Worm (Caenorhabditis elegans) whole organism, L2 larva: ENCODE results near the gene dpf-1.
A peak's percentile ranks its signal among the peaks of the same experiment; 100 is the strongest.

Experiments
- F13H6.1 ChIP-seq: sonication (generic microtip); optimal IDR thresholded peaks from 2 replicates; lab custom pipeline; 2016; ENCODE audit warnings: missing genetic modification characterization, missing compliant biosample characterization
- R02D3.7 ChIP-seq: fragments of 150-350 bp; optimal IDR thresholded peaks from 2 replicates; lab custom pipeline; 2014; ENCODE audit warnings: missing biosample characterization, missing genetic modification characterization
- Y55F3AM.14 ChIP-seq: fragments of 200-800 bp; sonication (Bioruptor generic); optimal IDR thresholded peaks from 2 replicates; lab custom pipeline; 2018; ENCODE audit warnings: mild to moderate bottlenecking, missing genetic modification characterization, missing compliant biosample characterization
- ZK546.5 ChIP-seq: sonication (generic microtip); optimal IDR thresholded peaks from 2 replicates; lab custom pipeline; 2017; ENCODE audit warnings: missing biosample characterization, missing genetic modification characterization
- alr-1 ChIP-seq: fragments of 150-350 bp; optimal IDR thresholded peaks from 2 replicates; lab custom pipeline; 2014; ENCODE audit warnings: missing biosample characterization, missing genetic modification characterization
- aly-2 ChIP-seq: fragments of 150-350 bp; optimal IDR thresholded peaks from 2 replicates; lab custom pipeline; 2014; ENCODE audit warnings: missing biosample characterization, missing genetic modification characterization
- ama-1 ChIP-seq: fragments of 150-350 bp; optimal IDR thresholded peaks from 2 replicates; lab custom pipeline; 2018; ENCODE audit warnings: inconsistent platforms
- blmp-1 ChIP-seq: sonication (generic microtip); optimal IDR thresholded peaks from 2 replicates; lab custom pipeline; 2017; ENCODE audit warnings: missing genetic modification characterization, mild to moderate bottlenecking, missing compliant biosample characterization, antibody characterized with exemption, moderate library complexity; ENCODE audit not compliant: insufficient read depth
- ceh-16 ChIP-seq: fragments of 150-350 bp; optimal IDR thresholded peaks from 2 replicates; lab custom pipeline; 2014; ENCODE audit warnings: missing biosample characterization, missing genetic modification characterization
- ceh-82 ChIP-seq: fragments of 150-350 bp; optimal IDR thresholded peaks from 2 replicates; lab custom pipeline; 2014; ENCODE audit warnings: missing biosample characterization, missing genetic modification characterization
- dmd-4 ChIP-seq: sonication (generic microtip); optimal IDR thresholded peaks from 2 replicates; lab custom pipeline; 2017; ENCODE audit warnings: missing biosample characterization, missing genetic modification characterization
- elt-1 ChIP-seq: fragments of 150-350 bp; optimal IDR thresholded peaks from 2 replicates; lab custom pipeline; 2014; ENCODE audit warnings: missing biosample characterization, missing genetic modification characterization
- elt-3 ChIP-seq: sonication (generic microtip); optimal IDR thresholded peaks from 2 replicates; lab custom pipeline; 2017; ENCODE audit warnings: missing biosample characterization, missing genetic modification characterization
- fos-1 ChIP-seq: fragments of 150-350 bp; optimal IDR thresholded peaks from 2 replicates; lab custom pipeline; 2014; ENCODE audit warnings: missing biosample characterization, missing genetic modification characterization
- gmeb-1 ChIP-seq: fragments of 150-350 bp; optimal IDR thresholded peaks from 2 replicates; lab custom pipeline; 2014; ENCODE audit warnings: missing biosample characterization, missing genetic modification characterization
- lin-11 ChIP-seq: fragments of 150-350 bp; sonication (generic microtip); optimal IDR thresholded peaks from 2 replicates; lab custom pipeline; 2014; ENCODE audit warnings: missing biosample characterization, missing genetic modification characterization, inconsistent platforms, mixed read lengths
- lin-39 ChIP-seq: fragments of 150-350 bp; optimal IDR thresholded peaks from 2 replicates; lab custom pipeline; 2014; ENCODE audit warnings: missing biosample characterization, missing genetic modification reagents, missing genetic modification characterization
- mab-5 ChIP-seq: fragments of 150-350 bp; optimal IDR thresholded peaks from 2 replicates; lab custom pipeline; 2014; ENCODE audit warnings: missing biosample characterization, missing genetic modification characterization
- mbf-1 ChIP-seq: sonication (generic microtip); optimal IDR thresholded peaks from 2 replicates; lab custom pipeline; 2017; ENCODE audit warnings: missing biosample characterization, missing genetic modification characterization
- mdl-1 ChIP-seq, 2 experiments: fragments of 150-350 bp in 1 of 2; sonication (generic microtip) in 1 of 2; optimal IDR thresholded peaks; 2 replicates each; lab custom pipeline; 2017; ENCODE audit warnings: missing biosample characterization in 2 of 2, missing genetic modification characterization in 2 of 2
- nhr-10 ChIP-seq: sonication (generic microtip); optimal IDR thresholded peaks from 2 replicates; lab custom pipeline; 2017; ENCODE audit warnings: missing biosample characterization, missing genetic modification characterization
- nhr-11 ChIP-seq: fragments of 150-350 bp; optimal IDR thresholded peaks from 2 replicates; lab custom pipeline; 2014; ENCODE audit warnings: missing biosample characterization, missing genetic modification characterization
- nhr-12 ChIP-seq: fragments of 150-350 bp; optimal IDR thresholded peaks from 2 replicates; lab custom pipeline; 2014; ENCODE audit warnings: missing biosample characterization, missing genetic modification characterization
- nhr-129 ChIP-seq: fragments of 150-350 bp; optimal IDR thresholded peaks from 2 replicates; lab custom pipeline; 2014; ENCODE audit warnings: missing biosample characterization, missing genetic modification characterization
- nhr-21 ChIP-seq: fragments of 150-350 bp; optimal IDR thresholded peaks from 2 replicates; lab custom pipeline; 2014; ENCODE audit warnings: missing biosample characterization, missing genetic modification characterization
- nhr-23 ChIP-seq: fragments of 150-350 bp; optimal IDR thresholded peaks from 2 replicates; lab custom pipeline; 2014; ENCODE audit warnings: missing biosample characterization, missing genetic modification reagents, missing genetic modification characterization
- nhr-237 ChIP-seq: fragments of 150-350 bp; optimal IDR thresholded peaks from 2 replicates; lab custom pipeline; 2014; ENCODE audit warnings: missing biosample characterization, missing genetic modification characterization
- nhr-25 ChIP-seq: fragments of 150-350 bp; sonication (generic microtip); optimal IDR thresholded peaks from 3 replicates; lab custom pipeline; 2014; ENCODE audit warnings: missing biosample characterization, missing genetic modification characterization
- nhr-77 ChIP-seq: fragments of 150-350 bp; optimal IDR thresholded peaks from 2 replicates; lab custom pipeline; 2014; ENCODE audit warnings: missing biosample characterization, missing genetic modification characterization
- peb-1 ChIP-seq: fragments of 150-350 bp; optimal IDR thresholded peaks from 2 replicates; lab custom pipeline; 2014; ENCODE audit warnings: missing biosample characterization, missing genetic modification characterization
- sma-3 ChIP-seq: sonication (generic microtip); optimal IDR thresholded peaks from 2 replicates; lab custom pipeline; 2016; ENCODE audit warnings: missing genetic modification reagents, missing genetic modification characterization, missing compliant biosample characterization
- sma-9 ChIP-seq, 2 experiments: fragments of 150-350 bp in 1 of 2; sonication (generic microtip) in 1 of 2; optimal IDR thresholded peaks; 2 replicates each; lab custom pipeline; 2014 to 2016; ENCODE audit warnings: missing genetic modification characterization in 2 of 2, mild to moderate bottlenecking in 1 of 2, missing biosample characterization in 1 of 2, missing compliant biosample characterization in 1 of 2, missing genetic modification reagents in 1 of 2, moderate library complexity in 1 of 2
- snpc-4 ChIP-seq: fragments of 150-350 bp; optimal IDR thresholded peaks from 2 replicates; lab custom pipeline; 2014; ENCODE audit warnings: missing biosample characterization, missing genetic modification characterization
- unc-39 ChIP-seq: fragments of 150-350 bp; optimal IDR thresholded peaks from 2 replicates; lab custom pipeline; 2014; ENCODE audit warnings: missing biosample characterization, missing genetic modification characterization
- unc-62 ChIP-seq: fragments of 150-350 bp; optimal IDR thresholded peaks from 2 replicates; lab custom pipeline; 2014; ENCODE audit warnings: missing biosample characterization, missing genetic modification reagents, missing genetic modification characterization
- ztf-1 ChIP-seq: fragments of 200-800 bp; sonication (Bioruptor generic); conservative IDR thresholded peaks from 2 replicates; pipeline ENCODE4 v1.3.6; 2022; ENCODE audit warnings: missing genetic modification characterization, missing compliant biosample characterization
- ztf-4 ChIP-seq: fragments of 150-350 bp; optimal IDR thresholded peaks from 2 replicates; lab custom pipeline; 2014; ENCODE audit warnings: missing biosample characterization, missing genetic modification characterization

The dpf-1 gene

ce11 chrV:15434647-15435046 is 36.5 kb upstream of the dpf-1 start:
- no peak for TF ChIP-seq ceh-16 (tag; lab: Kevin White, UChicago)
- peak; percentile 68 for TF ChIP-seq fos-1 (tag; lab: Kevin White, UChicago)

ce11 chrV:15436133-15436532 is 35.0 kb upstream of the dpf-1 start:
- TF ChIP-seq nhr-237 (tag; lab: Kevin White, UChicago) (no peak), fos-1 (tag; lab: Kevin White, UChicago) (peak; percentile 98), sma-9 (GFP tag; optimal IDR thresholded peaks at IDR 0.05; lab: Kevin White, UChicago) (peak; percentile 57), sma-9 (tag; optimal IDR thresholded peaks at IDR 0.05; lab: Kevin White, UChicago) (no peak)

- TF ChIP-seq lin-11 = no peak
- no peak for TF ChIP-seq unc-62
- TF ChIP-seq sma-3 = no peak
- TF ChIP-seq peb-1 (tag; lab: Kevin White, UChicago) = no peak
- TF ChIP-seq unc-39 (tag; lab: Kevin White, UChicago) = no peak
- no peak for TF ChIP-seq lin-39 (tag; lab: Kevin White, UChicago)
- TF ChIP-seq aly-2 = no peak
- no peak for TF ChIP-seq ZK546.5 (tag; lab: Kevin White, UChicago)
- TF ChIP-seq R02D3.7 (tag; lab: Kevin White, UChicago) = no peak
- no peak for TF ChIP-seq gmeb-1
- no peak for TF ChIP-seq ztf-1 (GFP tag; lab: Robert Waterston, UW)
- no peak for TF ChIP-seq nhr-11
- TF ChIP-seq ceh-82 (tag; lab: Kevin White, UChicago) = no peak
- no peak for TF ChIP-seq mbf-1 (tag; lab: Kevin White, UChicago)
- TF ChIP-seq mdl-1 (tag; optimal IDR thresholded peaks at IDR 0.05; lab: Kevin White, UChicago) = no peak
These were observed 28.7 kb upstream of the dpf-1 start for ce11 chrV:15442384-15442783.

ce11 chrV:15443708-15444107 is 27.4 kb upstream of the dpf-1 start, which contains the start of gene T26H5.10:
Gene T26H5.10 (minus strand): TSS chrV:15443808.
- TF ChIP-seq unc-39 (tag; lab: Kevin White, UChicago) = no peak
- TF ChIP-seq nhr-129 (tag; lab: Kevin White, UChicago) = no peak
- TF ChIP-seq lin-11 = no peak
- no peak for TF ChIP-seq nhr-25 (tag; lab: Kevin White, UChicago)
- no peak for TF ChIP-seq alr-1 (tag; lab: Kevin White, UChicago)
- TF ChIP-seq ztf-4 (tag; lab: Kevin White, UChicago) = no peak
- no peak for TF ChIP-seq ceh-82 (tag; lab: Kevin White, UChicago)
- no peak for TF ChIP-seq nhr-23 (tag; lab: Kevin White, UChicago)
- no peak for TF ChIP-seq elt-1
- no peak for TF ChIP-seq ceh-16 (tag; lab: Kevin White, UChicago)
- no peak for TF ChIP-seq unc-62
- TF ChIP-seq snpc-4 (tag; lab: Kevin White, UChicago) = no peak
- no peak for TF ChIP-seq nhr-77 (tag; lab: Kevin White, UChicago)
- no peak for TF ChIP-seq fos-1 (tag; lab: Kevin White, UChicago)

- TF ChIP-seq elt-1 = no peak
- no peak for TF ChIP-seq nhr-12
- no peak for TF ChIP-seq mdl-1 (tag; optimal IDR thresholded peaks at IDR 0.05; lab: Kevin White, UChicago)
- no peak for TF ChIP-seq ceh-82 (tag; lab: Kevin White, UChicago)
- no peak for TF ChIP-seq nhr-11
- no peak for TF ChIP-seq Y55F3AM.14 (GFP tag; lab: Kevin White, UChicago)
- no peak for TF ChIP-seq mab-5
- TF ChIP-seq nhr-129 (tag; lab: Kevin White, UChicago) = no peak
- TF ChIP-seq fos-1 (tag; lab: Kevin White, UChicago) = no peak
- no peak for TF ChIP-seq nhr-10 (tag; lab: Kevin White, UChicago)
- TF ChIP-seq dmd-4 (tag; lab: Kevin White, UChicago) = no peak
- no peak for TF ChIP-seq ztf-1 (GFP tag; lab: Robert Waterston, UW)
- no peak for TF ChIP-seq sma-3
- TF ChIP-seq blmp-1 = no peak
- no peak for TF ChIP-seq unc-62
- TF ChIP-seq ama-1 = no peak
- no peak for TF ChIP-seq F13H6.1
- no peak for TF ChIP-seq nhr-21 (tag; lab: Kevin White, UChicago)
- no peak for TF ChIP-seq alr-1 (tag; lab: Kevin White, UChicago)
- TF ChIP-seq elt-3 = no peak
These were observed 26.9 kb upstream of the dpf-1 start, which contains the start of gene T26H5.11 for ce11 chrV:15444188-15444587. Gene T26H5.11 (minus strand): TSS chrV:15444288.
